Worm (Caenorhabditis elegans): ENCODE data around the gene ZC116.5.

ce11 chrV:12644500-12644899, 35.7 kb upstream of the ZC116.5 start, which contains the start of gene F56H9.8:
- TF ChIP-seq dao-5 (tag; optimal IDR thresholded peaks at IDR 0.05) = no peak
- no peak for TF ChIP-seq him-1 (tag; optimal IDR thresholded peaks at IDR 0.05)
- TF ChIP-seq W03F9.2 (tag; optimal IDR thresholded peaks at IDR 0.05) = no peak
